Fruit fly (Drosophila melanogaster): ENCODE results near the gene escl.

escl gene

DNA sequence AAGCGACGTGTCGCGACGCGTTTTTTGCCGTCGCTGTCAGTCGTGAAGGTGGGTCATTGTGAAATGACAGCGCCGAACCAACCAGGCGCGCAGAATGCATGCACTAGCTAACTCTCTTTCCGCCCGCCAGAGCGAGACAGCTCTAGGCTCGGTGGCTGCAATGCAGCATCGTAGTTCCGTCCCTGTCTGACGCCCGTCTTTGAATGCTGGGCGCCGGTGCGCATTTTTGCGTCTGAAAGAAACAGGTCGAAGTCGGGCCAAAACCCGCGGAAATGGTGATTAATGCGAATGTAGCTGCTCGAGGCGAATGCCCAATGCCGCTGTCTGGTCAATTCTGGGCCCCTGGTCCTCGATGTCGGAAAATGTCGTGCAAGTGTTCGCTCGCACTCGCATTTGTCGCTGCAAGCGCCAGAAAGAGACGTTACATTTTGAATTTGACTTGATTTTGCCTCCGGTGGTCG, 16.6 kb downstream of the escl start (continued):
- no peak for TF ChIP-seq CG10462 (GFP tag; optimal IDR thresholded peaks at IDR 0.05)
- TF ChIP-seq sug (tag; optimal IDR thresholded peaks at IDR 0.05), result peak; percentile 93
- no peak for TF ChIP-seq CG8765 (GFP tag; IDR thresholded peaks at IDR 0.05)
- no peak for TF ChIP-seq CG11560 (tag; IDR thresholded peaks at IDR 0.05)
- no peak for TF ChIP-seq peb (GFP tag; IDR thresholded peaks at IDR 0.05)
- TF ChIP-seq CG8281 (tag; optimal IDR thresholded peaks at IDR 0.05), result no peak
- peak; percentile 68 for TF ChIP-seq CG33557 (GFP tag; optimal IDR thresholded peaks at IDR 0.05)
- TF ChIP-seq jing (GFP tag; optimal IDR thresholded peaks at IDR 0.05), result no peak
- no peak for TF ChIP-seq vnd (GFP tag; IDR thresholded peaks at IDR 0.05; ENCODE audit: partially characterized antibody)
- TF ChIP-seq Poxn (GFP tag; IDR thresholded peaks at IDR 0.05), result no peak
- TF ChIP-seq Dad (GFP tag; optimal IDR thresholded peaks at IDR 0.05), result peak; percentile 51
- peak; percentile 43 for TF ChIP-seq gcm2 (GFP tag; optimal IDR thresholded peaks at IDR 0.05)
- no peak for TF ChIP-seq tx (GFP tag; optimal IDR thresholded peaks at IDR 0.05)
- no peak for TF ChIP-seq CG1792 (GFP tag; optimal IDR thresholded peaks at IDR 0.05)
- TF ChIP-seq oc (tag; optimal IDR thresholded peaks at IDR 0.05), result peak; percentile 90
- TF ChIP-seq stc (GFP tag; IDR thresholded peaks at IDR 0.05), result no peak
- peak; percentile 66 for TF ChIP-seq CG2712 (tag; optimal IDR thresholded peaks at IDR 0.05)
- TF ChIP-seq br (optimal IDR thresholded peaks at IDR 0.05), result no peak
- no peak for TF ChIP-seq CG10267 (tag; optimal IDR thresholded peaks at IDR 0.05)
- peak; percentile 66 for TF ChIP-seq Hand (GFP tag; optimal IDR thresholded peaks at IDR 0.05)
- peak; percentile 96 for TF ChIP-seq HLHmδ (GFP tag; optimal IDR thresholded peaks at IDR 0.05)
- peak in 1 of 2 experiments; percentile 76 for TF ChIP-seq insv (GFP tag; optimal IDR thresholded peaks at IDR 0.05)
- no peak for TF ChIP-seq trh (GFP tag; optimal IDR thresholded peaks at IDR 0.05)
- TF ChIP-seq CG11723 (GFP tag; optimal IDR thresholded peaks at IDR 0.05), result peak; percentile 8

- TF ChIP-seq Camta (GFP tag; optimal IDR thresholded peaks at IDR 0.05), result no peak
- TF ChIP-seq CG11085 (GFP tag; IDR thresholded peaks at IDR 0.05), result no peak
- no peak for TF ChIP-seq CG3726 (GFP tag; IDR thresholded peaks at IDR 0.05)
- TF ChIP-seq CG17385 (GFP tag; optimal IDR thresholded peaks at IDR 0.05), result no peak
- no peak for TF ChIP-seq CG4360 (GFP tag; IDR thresholded peaks at IDR 0.05)
- TF ChIP-seq ken (GFP tag; IDR thresholded peaks at IDR 0.05), result no peak
- TF ChIP-seq CG8290 (GFP tag; optimal IDR thresholded peaks at IDR 0.05), result no peak
- TF ChIP-seq CG8290 (tag; optimal IDR thresholded peaks at IDR 0.05), result no peak
- TF ChIP-seq ham (GFP tag; IDR thresholded peaks at IDR 0.05), result no peak
- TF ChIP-seq eyg (GFP tag; optimal IDR thresholded peaks at IDR 0.05), result no peak
- TF ChIP-seq CG17186 (GFP tag; optimal IDR thresholded peaks at IDR 0.05), result no peak
Observed at dm6 chr2L:12007853-12008252, 17.1 kb downstream of the escl start, which contains the start of gene Rh5. Gene Rh5, plus strand, starts transcription at chr2L:12008153.

dm6 chr2L:12010100-12010876, 19.6 kb downstream of the escl start:
- TF ChIP-seq CG32532 (GFP tag; IDR thresholded peaks at IDR 0.05) (no peak), Bdp1 (GFP tag; optimal IDR thresholded peaks at IDR 0.05) (no peak), Med (GFP tag) (peak; percentile 94), CG10462 (GFP tag; optimal IDR thresholded peaks at IDR 0.05) (no peak), salm (tag; optimal IDR thresholded peaks at IDR 0.05) (peak; percentile 12), CG7928 (GFP tag; optimal IDR thresholded peaks at IDR 0.05) (no peak), CG8478 (optimal IDR thresholded peaks at IDR 0.05) (no peak), yki (optimal IDR thresholded peaks at IDR 0.05) (no peak), mirr (GFP tag; optimal IDR thresholded peaks at IDR 0.05) (peak; percentile 73), CG4328 (GFP tag; optimal IDR thresholded peaks at IDR 0.05) (peak; percentile 51), lab (GFP tag; optimal IDR thresholded peaks at IDR 0.05) (peak; percentile 45), CG1529 (GFP tag; optimal IDR thresholded peaks at IDR 0.05) (peak; percentile 23), NC2α (GFP tag; optimal IDR thresholded peaks at IDR 0.05) (no peak), CG15696 (tag; optimal IDR thresholded peaks at IDR 0.05) (no peak), CG15601 (tag; optimal IDR thresholded peaks at IDR 0.05) (peak; percentile 100), CG33557 (GFP tag; optimal IDR thresholded peaks at IDR 0.05) (peak; percentile 40), BtbVII (GFP tag; optimal IDR thresholded peaks at IDR 0.05) (peak; percentile 11), CG13894 (tag; optimal IDR thresholded peaks at IDR 0.05) (peak; percentile 89)

Measured in whole organism, embryonic.